Fruit fly (Drosophila melanogaster) whole organism, embryonic: ENCODE data around the gene Usp30.
A peak's percentile ranks its signal among the peaks of the same experiment; 100 is the strongest.

ENCODE experiments used
- Asciz ChIP-seq: fragments of 200-800 bp; sonication (Bioruptor generic); optimal IDR thresholded peaks from 2 replicates; lab custom pipeline; 2017; ENCODE audit warnings: missing biosample characterization, mild to moderate bottlenecking, missing genetic modification characterization, missing genetic modification reagents
- B-H2 ChIP-seq: fragments of 200-800 bp; sonication (Bioruptor generic); optimal IDR thresholded peaks from 2 replicates; lab custom pipeline; 2018; ENCODE audit warnings: missing biosample characterization, mild to moderate bottlenecking, missing genetic modification characterization
- CG10321 ChIP-seq: fragments of 200-800 bp; sonication (Bioruptor generic); IDR thresholded peaks from 2 replicates; pipeline ENCODE4 v1.3.6; 2022; ENCODE audit warnings: missing biosample characterization, missing genetic modification characterization
- CG10366 ChIP-seq: fragments of 200-800 bp; sonication (Bioruptor generic); IDR thresholded peaks from 2 replicates; pipeline ENCODE4 v1.3.6; 2022; ENCODE audit warnings: missing biosample characterization, missing genetic modification characterization
- CG10565 ChIP-seq: fragments of 200-800 bp; sonication (Bioruptor generic); optimal IDR thresholded peaks from 3 replicates; lab custom pipeline; 2016; ENCODE audit warnings: missing biosample characterization, mild to moderate bottlenecking, missing genetic modification characterization
- CG10959 ChIP-seq: fragments of 200-800 bp; sonication (Bioruptor generic); IDR thresholded peaks from 2 replicates; pipeline ENCODE4 v1.3.6; 2022; ENCODE audit warnings: missing biosample characterization, missing genetic modification characterization
- CG11085 ChIP-seq: fragments of 200-800 bp; sonication (Bioruptor generic); IDR thresholded peaks from 2 replicates; pipeline ENCODE4 v1.3.6; 2022; ENCODE audit warnings: missing biosample characterization, missing genetic modification characterization
- CG11456 ChIP-seq: fragments of 200-800 bp; sonication (Bioruptor generic); IDR thresholded peaks from 3 replicates; pipeline ENCODE4 v1.3.6; 2022; ENCODE audit warnings: missing biosample characterization, missing genetic modification characterization
- CG11723 ChIP-seq: fragments of 200-800 bp; sonication (Bioruptor generic); optimal IDR thresholded peaks from 2 replicates; lab custom pipeline; 2017; ENCODE audit warnings: missing biosample characterization, mild to moderate bottlenecking, missing genetic modification characterization
- CG12071 ChIP-seq: fragments of 200-800 bp; sonication (Bioruptor generic); optimal IDR thresholded peaks from 3 replicates; lab custom pipeline; 2018; ENCODE audit warnings: missing biosample characterization, mild to moderate bottlenecking, missing genetic modification characterization
- CG12155 ChIP-seq: fragments of 200-800 bp; sonication (Bioruptor generic); optimal IDR thresholded peaks from 3 replicates; lab custom pipeline; 2016; ENCODE audit warnings: missing biosample characterization, missing genetic modification characterization
- CG13424 ChIP-seq: fragments of 200-800 bp; sonication (Bioruptor generic); optimal IDR thresholded peaks from 2 replicates; lab custom pipeline; 2019; ENCODE audit warnings: missing biosample characterization, mild to moderate bottlenecking, missing genetic modification characterization, moderate library complexity
- CG13624 ChIP-seq: fragments of 200-800 bp; sonication (Bioruptor generic); optimal IDR thresholded peaks from 2 replicates; lab custom pipeline; 2016; ENCODE audit warnings: missing biosample characterization, missing genetic modification characterization
- CG1603 ChIP-seq: fragments of 200-800 bp; sonication (Bioruptor generic); optimal IDR thresholded peaks from 2 replicates; lab custom pipeline; 2019; ENCODE audit warnings: missing biosample characterization, mild to moderate bottlenecking, missing genetic modification characterization, moderate library complexity
- CG18011 ChIP-seq: fragments of 200-800 bp; sonication (Bioruptor generic); optimal IDR thresholded peaks from 2 replicates; lab custom pipeline; 2017; ENCODE audit warnings: missing biosample characterization, missing genetic modification characterization, mild to moderate bottlenecking, moderate library complexity, missing genotype
- CG18262 ChIP-seq: fragments of 200-800 bp; optimal IDR thresholded peaks from 3 replicates; lab custom pipeline; 2019; ENCODE audit warnings: missing biosample characterization, mild to moderate bottlenecking, missing genetic modification characterization, moderate library complexity
- CG2712 ChIP-seq: fragments of 200-800 bp; optimal IDR thresholded peaks from 3 replicates; lab custom pipeline; 2019; ENCODE audit warnings: missing biosample characterization, mild to moderate bottlenecking, missing genetic modification characterization, moderate library complexity
- CG31365 ChIP-seq: fragments of 200-800 bp; sonication (Bioruptor generic); optimal IDR thresholded peaks from 2 replicates; lab custom pipeline; 2018; ENCODE audit warnings: missing biosample characterization, mild to moderate bottlenecking, missing genetic modification characterization
- CG3281 ChIP-seq: fragments of 200-800 bp; sonication (Bioruptor generic); optimal IDR thresholded peaks from 3 replicates; lab custom pipeline; 2017; ENCODE audit warnings: missing biosample characterization, mild to moderate bottlenecking, missing genetic modification characterization
- CG4404 ChIP-seq: fragments of 200-800 bp; sonication (Bioruptor generic); IDR thresholded peaks from 2 replicates; pipeline ENCODE4 v1.3.6; 2022; ENCODE audit warnings: missing biosample characterization, missing genetic modification characterization
- CG7963 ChIP-seq: fragments of 200-800 bp; sonication (Bioruptor generic); IDR thresholded peaks from 3 replicates; pipeline ENCODE4 v1.3.6; 2022; ENCODE audit warnings: missing biosample characterization, missing genetic modification characterization; ENCODE audit not compliant: partially characterized antibody
- CTCF ChIP-seq: fragments of 200-800 bp; sonication (Bioruptor generic); optimal IDR thresholded peaks from 2 replicates; lab custom pipeline; 2017; ENCODE audit warnings: missing biosample characterization, mild to moderate bottlenecking, missing genetic modification characterization, moderate library complexity
- CrebB ChIP-seq: fragments of 200-800 bp; sonication (Bioruptor generic); optimal IDR thresholded peaks from 3 replicates; lab custom pipeline; 2018; ENCODE audit warnings: missing biosample characterization, mild to moderate bottlenecking, missing genetic modification characterization
- Dek ChIP-seq: fragments of 200-800 bp; sonication (Bioruptor generic); optimal IDR thresholded peaks from 3 replicates; lab custom pipeline; 2019; ENCODE audit warnings: missing biosample characterization, mild to moderate bottlenecking, missing genetic modification characterization, moderate library complexity
- Hmr ChIP-seq: fragments of 200-800 bp; sonication (Bioruptor generic); optimal IDR thresholded peaks from 3 replicates; lab custom pipeline; 2017; ENCODE audit warnings: mild to moderate bottlenecking, missing biosample characterization, missing genetic modification reagents, missing genetic modification characterization
- Hr3 ChIP-seq: fragments of 200-800 bp; sonication (Bioruptor generic); optimal IDR thresholded peaks from 3 replicates; lab custom pipeline; 2016; ENCODE audit warnings: missing biosample characterization, missing genetic modification characterization
- Med ChIP-seq: fragments of 200-800 bp; sonication (Bioruptor generic); peaks from one replicate; lab custom pipeline; 2016; ENCODE audit warnings: missing biosample characterization, missing genetic modification characterization, mild to moderate bottlenecking, inconsistent platforms, moderate library complexity
- Meics ChIP-seq: fragments of 200-800 bp; sonication (Bioruptor generic); optimal IDR thresholded peaks from 2 replicates; lab custom pipeline; 2017; ENCODE audit warnings: missing biosample characterization, mild to moderate bottlenecking, missing genetic modification characterization
- Neu2 ChIP-seq: fragments of 200-800 bp; sonication (Bioruptor generic); optimal IDR thresholded peaks from 3 replicates; lab custom pipeline; 2016; ENCODE audit warnings: missing biosample characterization, missing genetic modification characterization, borderline replicate concordance
- Sox102F ChIP-seq: fragments of 200-800 bp; sonication (Bioruptor generic); optimal IDR thresholded peaks from 2 replicates; lab custom pipeline; 2018; ENCODE audit warnings: missing biosample characterization, mild to moderate bottlenecking, missing genetic modification characterization, moderate library complexity
- Stat92E ChIP-seq, 3 experiments: fragments of >200 bp in 2 of 3; fragments of 200-800 bp in 1 of 3; sonication (Bioruptor generic) in 1 of 3; optimal IDR thresholded peaks; 2 replicates each; lab custom pipeline; 2017 to 2019; ENCODE audit warnings: missing biosample characterization in 3 of 3, missing genetic modification characterization in 3 of 3, mild to moderate bottlenecking in 1 of 3, moderate library complexity in 1 of 3
- Trl ChIP-seq, 3 experiments: fragments of >200 bp in 2 of 3; fragments of 200-800 bp in 1 of 3; sonication (Bioruptor generic) in 1 of 3; optimal IDR thresholded peaks; 2 replicates in 1 of 3; 3 replicates in 2 of 3; lab custom pipeline; 2016 to 2017; ENCODE audit warnings: missing biosample characterization in 1 of 3, missing genetic modification characterization in 1 of 3
- ara ChIP-seq: fragments of 200-800 bp; sonication (Bioruptor generic); IDR thresholded peaks from 2 replicates; pipeline ENCODE4 v1.3.6; 2022; ENCODE audit warnings: missing biosample characterization, missing genetic modification characterization
- crol ChIP-seq: fragments of 200-800 bp; sonication (Bioruptor generic); IDR thresholded peaks from 2 replicates; pipeline ENCODE4 v1.3.6; 2022; ENCODE audit warnings: missing biosample characterization, missing genetic modification characterization
- crp ChIP-seq, 2 experiments: fragments of 200-800 bp; sonication (Bioruptor generic); optimal IDR thresholded peaks; 2 replicates in 1 of 2; 3 replicates in 1 of 2; lab custom pipeline; 2017; ENCODE audit warnings: missing biosample characterization in 2 of 2, missing genetic modification characterization in 2 of 2, mild to moderate bottlenecking in 1 of 2, moderate library complexity in 1 of 2
- dati ChIP-seq: fragments of 200-800 bp; sonication (Bioruptor generic); IDR thresholded peaks from 2 replicates; pipeline ENCODE4 v1.3.6; 2022; ENCODE audit warnings: missing biosample characterization, missing genetic modification characterization
- dimm ChIP-seq: fragments of 200-800 bp; sonication (Bioruptor generic); IDR thresholded peaks from 2 replicates; pipeline ENCODE4 v1.3.6; 2022; ENCODE audit warnings: missing biosample characterization, missing genetic modification characterization
- dysf ChIP-seq: fragments of 200-800 bp; sonication (Bioruptor generic); IDR thresholded peaks from 3 replicates; pipeline ENCODE4 v1.3.6; 2022; ENCODE audit warnings: missing biosample characterization, missing genetic modification characterization
- ems ChIP-seq: fragments of 200-800 bp; sonication (Bioruptor generic); optimal IDR thresholded peaks from 3 replicates; lab custom pipeline; 2016; ENCODE audit warnings: missing biosample characterization, missing genetic modification characterization
- gro ChIP-seq: fragments of 200-800 bp; sonication (Bioruptor generic); optimal IDR thresholded peaks from 2 replicates; lab custom pipeline; 2016; ENCODE audit warnings: missing biosample characterization, missing genetic modification characterization
- h ChIP-seq: fragments of >200 bp; optimal IDR thresholded peaks from 2 replicates; lab custom pipeline; 2017
- kah ChIP-seq: fragments of 200-800 bp; sonication (Bioruptor generic); optimal IDR thresholded peaks from 2 replicates; lab custom pipeline; 2018; ENCODE audit warnings: missing biosample characterization, mild to moderate bottlenecking, missing genetic modification characterization
- lmd ChIP-seq: fragments of 200-800 bp; sonication (Bioruptor generic); IDR thresholded peaks from 2 replicates; pipeline ENCODE4 v1.3.6; 2022; ENCODE audit warnings: missing biosample characterization, missing genetic modification characterization
- mam ChIP-seq: fragments of 200-800 bp; sonication (Bioruptor generic); optimal IDR thresholded peaks from 3 replicates; lab custom pipeline; 2016; ENCODE audit warnings: missing biosample characterization, missing genetic modification characterization
- mirr ChIP-seq: fragments of 200-800 bp; sonication (Bioruptor generic); optimal IDR thresholded peaks from 3 replicates; lab custom pipeline; 2018; ENCODE audit warnings: missing biosample characterization, mild to moderate bottlenecking, missing genetic modification characterization
- nerfin-1 ChIP-seq: fragments of 200-800 bp; sonication (Bioruptor generic); optimal IDR thresholded peaks from 3 replicates; lab custom pipeline; 2019; ENCODE audit warnings: missing biosample characterization, mild to moderate bottlenecking, missing genetic modification characterization, moderate library complexity
- onecut ChIP-seq: fragments of 200-800 bp; sonication (Bioruptor generic); IDR thresholded peaks from 2 replicates; pipeline ENCODE4 v1.3.6; 2022; ENCODE audit warnings: missing biosample characterization, missing genetic modification characterization
- phol ChIP-seq: fragments of 200-800 bp; sonication (Bioruptor generic); optimal IDR thresholded peaks from 3 replicates; lab custom pipeline; 2018; ENCODE audit warnings: missing biosample characterization, mild to moderate bottlenecking, missing genetic modification characterization, moderate library complexity
- pros ChIP-seq: fragments of 200-800 bp; sonication (Bioruptor generic); optimal IDR thresholded peaks from 3 replicates; lab custom pipeline; 2019; ENCODE audit warnings: missing biosample characterization, mild to moderate bottlenecking, missing genetic modification characterization, moderate library complexity
- usp ChIP-seq: fragments of >200 bp; optimal IDR thresholded peaks from 2 replicates; lab custom pipeline; 2017; ENCODE audit warnings: missing biosample characterization, missing genetic modification characterization
- vvl ChIP-seq: fragments of 200-800 bp; sonication (Bioruptor generic); IDR thresholded peaks from 2 replicates; pipeline ENCODE4 v1.3.6; 2022; ENCODE audit warnings: missing biosample characterization, missing genetic modification characterization

The Usp30 gene

DNA sequence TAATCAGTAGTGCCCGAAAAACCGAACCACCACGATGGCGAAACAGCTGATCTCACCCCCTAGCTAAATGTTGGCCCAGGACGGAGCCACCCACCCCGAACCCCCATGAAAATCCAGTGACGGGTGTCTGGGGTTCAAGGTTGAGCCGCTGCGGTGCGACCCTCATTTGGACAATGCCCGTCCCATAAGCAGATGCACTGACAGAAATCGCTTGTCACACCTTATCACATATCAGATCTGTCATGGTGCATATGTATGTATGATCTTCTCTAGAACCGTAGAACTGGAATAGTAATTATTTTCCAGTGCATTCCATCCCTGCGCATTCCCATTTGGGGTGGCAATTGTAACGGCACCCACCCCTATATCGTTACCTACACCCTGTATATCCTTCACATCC, 9.3 kb upstream of the Usp30 start (continued):
- peak; percentile 40 for TF ChIP-seq onecut
- TF ChIP-seq Meics (GFP tag; lab: Kevin White, UChicago): peak; percentile 10
- no peak for TF ChIP-seq Trl (optimal IDR thresholded peaks at IDR 0.05; lab: Kevin White, UChicago)
- TF ChIP-seq Trl (GFP tag; optimal IDR thresholded peaks at IDR 0.05; lab: Kevin White, UChicago): no peak
- TF ChIP-seq CG31365 (tag; lab: Kevin White, UChicago): no peak
- TF ChIP-seq CG4404 (GFP tag; lab: Robert Waterston, UW): 0 out of 2 replicates have a peak, but pooled peaks have one; percentile 13
- no peak for TF ChIP-seq CG10321 (GFP tag; lab: Robert Waterston, UW)
- peak; percentile 46 for TF ChIP-seq nerfin-1 (tag; lab: Kevin White, UChicago)
- TF ChIP-seq Neu2: no peak
- no peak for TF ChIP-seq Dek
- TF ChIP-seq h (lab: Kevin White, UChicago): no peak
- TF ChIP-seq kah (GFP tag; lab: Kevin White, UChicago): no peak
- TF ChIP-seq CG2712 (tag; lab: Kevin White, UChicago): peak; percentile 52
- TF ChIP-seq CrebB (tag; lab: Kevin White, UChicago): no peak
- TF ChIP-seq dimm (GFP tag; lab: Robert Waterston, UW): no peak
- peak; percentile 34 for TF ChIP-seq CG12071
- TF ChIP-seq CG10565: no peak
- peak; percentile 17 for TF ChIP-seq phol (tag; lab: Kevin White, UChicago)
- 0 out of 3 replicates have a peak, but pooled peaks have one; percentile 52 for TF ChIP-seq CG11456 (GFP tag; lab: Robert Waterston, UW)
- TF ChIP-seq gro (GFP tag; lab: Kevin White, UChicago): no peak
- TF ChIP-seq vvl (GFP tag; lab: Robert Waterston, UW): peak; percentile 53; the same call in 1 of the 2 replicates
- peak; percentile 27 for TF ChIP-seq Hmr (GFP tag; lab: Kevin White, UChicago)
- no peak for TF ChIP-seq CTCF
- TF ChIP-seq dati (GFP tag; lab: Robert Waterston, UW): no peak
- peak; percentile 18 for TF ChIP-seq CG18262 (tag; lab: Kevin White, UChicago)
- TF ChIP-seq CG13424 (tag; lab: Kevin White, UChicago): peak; percentile 36
- no peak for TF ChIP-seq CG12155
- no peak for TF ChIP-seq CG11723 (GFP tag; lab: Kevin White, UChicago)
- TF ChIP-seq CG10366: peak; percentile 38; the same call in 1 of the 2 replicates
- TF ChIP-seq CG11085: no peak
- TF ChIP-seq B-H2 (GFP tag; lab: Kevin White, UChicago): no peak
- TF ChIP-seq dysf (GFP tag; lab: Robert Waterston, UW): peak; percentile 32; the same call in 2 of the 3 replicates
- TF ChIP-seq crol (GFP tag; lab: Robert Waterston, UW): no peak
- peak; percentile 24 for TF ChIP-seq Sox102F (GFP tag; lab: Kevin White, UChicago)
- peak; percentile 34 for TF ChIP-seq mam (GFP tag; lab: Kevin White, UChicago)
- no peak for TF ChIP-seq mirr (GFP tag; lab: Kevin White, UChicago)
- TF ChIP-seq CG7963: no peak
- TF ChIP-seq ems (GFP tag; lab: Kevin White, UChicago): no peak
- TF ChIP-seq CG1603 (tag; lab: Kevin White, UChicago): peak; percentile 63
- TF ChIP-seq CG18011 (GFP tag; lab: Kevin White, UChicago): no peak
- no peak for TF ChIP-seq lmd
- TF ChIP-seq Asciz (GFP tag; lab: Kevin White, UChicago): peak; percentile 1
- peak; percentile 40; the same call in 1 of the 2 replicates for TF ChIP-seq ara
- no peak for TF ChIP-seq usp (GFP tag; lab: Kevin White, UChicago)
- no peak for TF ChIP-seq CG13624 (GFP tag; lab: Kevin White, UChicago)
- peak; percentile 80 for TF ChIP-seq Med (GFP tag; lab: Kevin White, UChicago)
- TF ChIP-seq crp (GFP tag; optimal IDR thresholded peaks at IDR 0.05; lab: Kevin White, UChicago): no peak
- TF ChIP-seq CG10959 (GFP tag; lab: Robert Waterston, UW): no peak
- no peak for TF ChIP-seq CG3281 (GFP tag; lab: Kevin White, UChicago)
- peak; percentile 2 for TF ChIP-seq Hr3 (GFP tag; lab: Kevin White, UChicago)
- TF ChIP-seq pros (GFP tag; lab: Kevin White, UChicago): peak; percentile 76
- TF ChIP-seq Stat92E (GFP tag; optimal IDR thresholded peaks at IDR 0.05; lab: Kevin White, UChicago): no peak
